Fruit fly (Drosophila melanogaster): Measurements from ENCODE around the gene Gal.

Gene Gal

dm6 chr2L:5975601-5976000 lies 31.0 kb downstream of the Gal start:
- TF ChIP-seq jim (GFP tag; optimal IDR thresholded peaks at IDR 0.05), result no peak
- no peak for TF ChIP-seq CG9705 (GFP tag; optimal IDR thresholded peaks at IDR 0.05)
- TF ChIP-seq br (GFP tag; optimal IDR thresholded peaks at IDR 0.05), result no peak
- peak; percentile 4 for TF ChIP-seq psq (GFP tag; optimal IDR thresholded peaks at IDR 0.05)

- TF ChIP-seq sv (GFP tag; optimal IDR thresholded peaks at IDR 0.05) (no peak), Rel (GFP tag; optimal IDR thresholded peaks at IDR 0.05) (no peak), Rel (tag; optimal IDR thresholded peaks at IDR 0.05) (no peak), rgr (GFP tag; optimal IDR thresholded peaks at IDR 0.05) (peak; percentile 20), br (GFP tag; optimal IDR thresholded peaks at IDR 0.05) (peak; percentile 42), Hr83 (GFP tag; optimal IDR thresholded peaks at IDR 0.05; ENCODE audit: poor library complexity, severe bottlenecking) (peak; percentile 76), Hnf4 (GFP tag; optimal IDR thresholded peaks at IDR 0.05) (peak; percentile 4), h (GFP tag; optimal IDR thresholded peaks at IDR 0.05) (peak; percentile 52), GATAd (GFP tag; optimal IDR thresholded peaks at IDR 0.05) (no peak), OdsH (GFP tag; optimal IDR thresholded peaks at IDR 0.05) (peak; percentile 54), foxo (GFP tag; optimal IDR thresholded peaks at IDR 0.05) (peak in 1 of 2 experiments; percentile 3), dsf (GFP tag; optimal IDR thresholded peaks at IDR 0.05; ENCODE audit: borderline replicate concordance) (no peak)
Measured at dm6 chr2L:5975025-5975539, 31.5 kb downstream of the Gal start.

DNA sequence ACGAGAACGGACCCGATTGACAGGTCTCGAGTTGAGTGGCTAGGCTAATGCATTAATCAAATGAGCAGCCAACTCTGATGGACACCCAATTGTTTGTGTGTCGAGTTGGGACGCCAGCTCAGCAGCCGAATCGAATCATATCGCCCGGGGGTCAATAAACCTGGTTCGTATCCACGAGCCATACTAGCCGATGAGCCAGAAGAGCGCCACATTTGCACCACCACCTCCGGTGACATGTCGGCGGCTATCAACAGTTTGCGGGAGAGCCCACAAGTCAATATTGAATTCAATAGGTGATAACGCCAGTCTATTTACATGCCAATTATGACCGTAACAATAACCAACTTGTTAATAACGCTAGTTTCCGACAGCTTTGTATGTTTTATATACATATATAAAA lies 32.5 kb downstream of the Gal start:
- TF ChIP-seq ey (GFP tag; optimal IDR thresholded peaks at IDR 0.05), result no peak
- TF ChIP-seq dsf (GFP tag; optimal IDR thresholded peaks at IDR 0.05; ENCODE audit: borderline replicate concordance), result no peak
- no peak for TF ChIP-seq lola (GFP tag; optimal IDR thresholded peaks at IDR 0.05)
- no peak for TF ChIP-seq Rel (GFP tag; optimal IDR thresholded peaks at IDR 0.05)
- peak; percentile 80 for TF ChIP-seq Rel (tag; optimal IDR thresholded peaks at IDR 0.05)
- TF ChIP-seq OdsH (GFP tag; optimal IDR thresholded peaks at IDR 0.05), result peak; percentile 23
- TF ChIP-seq foxo (GFP tag; optimal IDR thresholded peaks at IDR 0.05), result no peak
- TF ChIP-seq brk (GFP tag; optimal IDR thresholded peaks at IDR 0.05), result peak; percentile 20
- TF ChIP-seq sage (GFP tag; optimal IDR thresholded peaks at IDR 0.05), result no peak
- TF ChIP-seq dmrt93B (GFP tag; optimal IDR thresholded peaks at IDR 0.05), result no peak
- TF ChIP-seq dl (GFP tag; optimal IDR thresholded peaks at IDR 0.05; ENCODE audit: insufficient read depth in 1 of 2, partially characterized antibody in 2 of 2), result no peak
- no peak for TF ChIP-seq psq (GFP tag; optimal IDR thresholded peaks at IDR 0.05)

dm6 chr2L:5972588-5973236 lies 33.9 kb downstream of the Gal start:
- TF ChIP-seq N (GFP tag; optimal IDR thresholded peaks at IDR 0.05) (no peak), CG9705 (GFP tag; optimal IDR thresholded peaks at IDR 0.05) (no peak), sage (GFP tag; optimal IDR thresholded peaks at IDR 0.05) (no peak), Jra (GFP tag; optimal IDR thresholded peaks at IDR 0.05) (no peak), GATAd (GFP tag; optimal IDR thresholded peaks at IDR 0.05) (no peak), dl (GFP tag; optimal IDR thresholded peaks at IDR 0.05; ENCODE audit: insufficient read depth in 1 of 2, partially characterized antibody in 2 of 2) (no peak), lola (GFP tag; optimal IDR thresholded peaks at IDR 0.05) (no peak), brk (GFP tag; optimal IDR thresholded peaks at IDR 0.05) (no peak), Mio (GFP tag; optimal IDR thresholded peaks at IDR 0.05) (no peak), Rel (GFP tag; optimal IDR thresholded peaks at IDR 0.05) (no peak), Rel (tag; optimal IDR thresholded peaks at IDR 0.05) (no peak)

DNA sequence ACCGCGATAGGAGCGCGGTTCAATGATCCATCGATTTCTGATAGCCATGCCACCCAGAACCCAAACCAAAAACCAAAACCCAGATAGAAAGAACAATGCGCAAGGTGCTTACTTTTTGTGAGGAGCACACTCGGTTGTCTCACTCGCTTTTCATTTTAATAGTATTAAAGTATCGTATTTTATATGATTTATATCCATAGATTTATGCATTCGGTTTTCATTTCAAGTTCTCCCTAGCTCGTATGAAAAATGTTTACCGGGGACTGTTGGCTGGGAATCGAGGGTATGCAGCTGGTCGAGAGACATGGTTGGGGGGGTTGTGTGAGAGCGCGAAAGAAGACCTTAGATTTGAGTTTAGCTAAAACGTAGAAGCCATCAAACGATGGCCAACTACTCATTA lies 34.6 kb downstream of the Gal start:
- TF ChIP-seq sage (GFP tag; optimal IDR thresholded peaks at IDR 0.05) (no peak), Hr83 (GFP tag; optimal IDR thresholded peaks at IDR 0.05; ENCODE audit: poor library complexity, severe bottlenecking) (no peak), Mio (GFP tag; optimal IDR thresholded peaks at IDR 0.05) (no peak), CrebA (GFP tag; optimal IDR thresholded peaks at IDR 0.05; ENCODE audit: borderline replicate concordance) (peak; percentile 54), Hr78 (GFP tag; optimal IDR thresholded peaks at IDR 0.05) (no peak), OdsH (GFP tag; optimal IDR thresholded peaks at IDR 0.05) (peak; percentile 65), Myc (optimal IDR thresholded peaks at IDR 0.05) (no peak), lola (GFP tag; optimal IDR thresholded peaks at IDR 0.05) (no peak), Sp1 (GFP tag; optimal IDR thresholded peaks at IDR 0.05) (peak; percentile 59), Dfd (GFP tag; optimal IDR thresholded peaks at IDR 0.05) (no peak), rgr (GFP tag; optimal IDR thresholded peaks at IDR 0.05) (peak; percentile 68), dsf (GFP tag; optimal IDR thresholded peaks at IDR 0.05; ENCODE audit: borderline replicate concordance) (peak; percentile 31), Abd-B (GFP tag; optimal IDR thresholded peaks at IDR 0.05) (no peak), tai (GFP tag; optimal IDR thresholded peaks at IDR 0.05) (no peak), woc (GFP tag; optimal IDR thresholded peaks at IDR 0.05) (peak; percentile 62), h (GFP tag; optimal IDR thresholded peaks at IDR 0.05) (peak; percentile 80), Hnf4 (GFP tag; optimal IDR thresholded peaks at IDR 0.05) (peak; percentile 60), brk (GFP tag; optimal IDR thresholded peaks at IDR 0.05) (no peak), psq (GFP tag; optimal IDR thresholded peaks at IDR 0.05) (peak; percentile 58), HLH106 (tag; optimal IDR thresholded peaks at IDR 0.05) (peak; percentile 60), sv (GFP tag; optimal IDR thresholded peaks at IDR 0.05) (peak; percentile 9), CG32264 (GFP tag; optimal IDR thresholded peaks at IDR 0.05) (peak; percentile 46), foxo (GFP tag; optimal IDR thresholded peaks at IDR 0.05) (no peak), Vsx2 (GFP tag; optimal IDR thresholded peaks at IDR 0.05; ENCODE audit: partially characterized antibody) (no peak), fru (GFP tag; optimal IDR thresholded peaks at IDR 0.05) (peak; percentile 61), ey (GFP tag; optimal IDR thresholded peaks at IDR 0.05) (peak; percentile 67), dmrt93B (GFP tag; optimal IDR thresholded peaks at IDR 0.05) (peak; percentile 17), dl (GFP tag; optimal IDR thresholded peaks at IDR 0.05; ENCODE audit: insufficient read depth in 1 of 2, partially characterized antibody in 2 of 2) (no peak), Jra (GFP tag; optimal IDR thresholded peaks at IDR 0.05) (peak; percentile 39), br (GFP tag; optimal IDR thresholded peaks at IDR 0.05) (peak; percentile 73)
